Worm (Caenorhabditis elegans): ENCODE data around the gene Y45G5AM.4.

- TF ChIP-seq cog-1 (tag; optimal IDR thresholded peaks at IDR 0.05): no peak
- no peak for TF ChIP-seq ztf-23 (GFP tag; IDR thresholded peaks at IDR 0.05)
- no peak for TF ChIP-seq ref-1 (GFP tag; conservative IDR thresholded peaks at IDR 0.05)
- TF ChIP-seq ztf-29 (GFP tag; IDR thresholded peaks at IDR 0.05): no peak
- no peak for TF ChIP-seq flt-1 (GFP tag; IDR thresholded peaks at IDR 0.05)
- no peak for TF ChIP-seq med-1 (GFP tag; optimal IDR thresholded peaks at IDR 0.05; ENCODE audit: insufficient read depth)
- no peak for TF ChIP-seq tab-1 (GFP tag; IDR thresholded peaks at IDR 0.05)
- no peak for TF ChIP-seq klf-2 (GFP tag; conservative IDR thresholded peaks at IDR 0.05)
Measured at ce11 chrV:4199185-4199584, 36.2 kb downstream of the Y45G5AM.4 start, which contains the start of gene rpac-40.

Data from whole organism, midembryonic.